Worm (Caenorhabditis elegans) whole organism, early embryonic: ENCODE data around the gene C35D10.8.

Experiments
- B0310.2 ChIP-seq: sonication (generic microtip); optimal IDR thresholded peaks from 2 replicates; lab custom pipeline; 2016; ENCODE audit warnings: mild to moderate bottlenecking, missing genetic modification characterization, missing compliant biosample characterization
- F13C5.2 ChIP-seq: sonication (generic microtip); optimal IDR thresholded peaks from 2 replicates; lab custom pipeline; 2017; ENCODE audit warnings: mild to moderate bottlenecking, missing genetic modification characterization, inconsistent platforms, missing compliant biosample characterization
- aly-1 ChIP-seq: sonication (generic microtip); optimal IDR thresholded peaks from 2 replicates; lab custom pipeline; 2016; ENCODE audit warnings: missing genetic modification characterization, missing compliant biosample characterization
- ama-1 ChIP-seq: fragments of 150-350 bp; optimal IDR thresholded peaks from 2 replicates; lab custom pipeline; 2014
- ceh-13 ChIP-seq: fragments of 200-800 bp; sonication (Bioruptor generic); optimal IDR thresholded peaks from 2 replicates; lab custom pipeline; 2018; ENCODE audit warnings: mild to moderate bottlenecking, missing genetic modification characterization, missing compliant biosample characterization
- ceh-36 ChIP-seq: sonication (generic microtip); optimal IDR thresholded peaks from 2 replicates; lab custom pipeline; 2016; ENCODE audit warnings: missing genetic modification characterization, inconsistent platforms, missing compliant biosample characterization
- ets-7 ChIP-seq: sonication (generic microtip); optimal IDR thresholded peaks from 2 replicates; lab custom pipeline; 2016; ENCODE audit warnings: missing genotype, missing genetic modification characterization, missing compliant biosample characterization
- flt-1 ChIP-seq: fragments of 200-800 bp; sonication (Bioruptor generic); IDR thresholded peaks from 2 replicates; pipeline ENCODE4 v1.3.6; 2022; ENCODE audit warnings: missing genetic modification characterization, missing compliant biosample characterization
- hmbx-1 ChIP-seq: sonication (generic microtip); optimal IDR thresholded peaks from 2 replicates; lab custom pipeline; 2016; ENCODE audit warnings: mild to moderate bottlenecking, missing genetic modification characterization, missing compliant biosample characterization
- hmg-4 ChIP-seq: fragments of 200-800 bp; sonication (Bioruptor generic); optimal IDR thresholded peaks from 2 replicates; lab custom pipeline; 2018; ENCODE audit warnings: mild to moderate bottlenecking, missing genetic modification characterization, missing compliant biosample characterization
- hnd-1 ChIP-seq: sonication (generic microtip); optimal IDR thresholded peaks from 2 replicates; lab custom pipeline; 2016; ENCODE audit warnings: missing genetic modification characterization, missing compliant biosample characterization
- pes-1 ChIP-seq: fragments of 200-800 bp; sonication (Bioruptor generic); IDR thresholded peaks from 2 replicates; pipeline ENCODE4 v1.3.6; 2022; ENCODE audit warnings: missing genetic modification reagents, missing genetic modification characterization, missing compliant biosample characterization
- scrt-1 ChIP-seq: fragments of 200-800 bp; sonication (Bioruptor generic); IDR thresholded peaks from 2 replicates; pipeline ENCODE4 v1.3.6; 2022; ENCODE audit warnings: missing genetic modification characterization, missing compliant biosample characterization
- sea-1 ChIP-seq: fragments of 200-800 bp; sonication (Bioruptor generic); conservative IDR thresholded peaks from 2 replicates; pipeline ENCODE4 v1.3.6; 2022; ENCODE audit warnings: missing genetic modification characterization, missing compliant biosample characterization
- tbx-11 ChIP-seq: fragments of 200-800 bp; sonication (Bioruptor generic); IDR thresholded peaks from 2 replicates; pipeline ENCODE4 v1.3.6; 2022; ENCODE audit warnings: missing genetic modification characterization, missing compliant biosample characterization
- tbx-37 ChIP-seq: fragments of 200-800 bp; sonication (Bioruptor generic); conservative IDR thresholded peaks from 2 replicates; pipeline ENCODE4 v1.3.6; 2022; ENCODE audit warnings: missing genetic modification reagents, missing genetic modification characterization, missing compliant biosample characterization
- tra-4 ChIP-seq: sonication (generic microtip); optimal IDR thresholded peaks from 2 replicates; lab custom pipeline; 2017; ENCODE audit warnings: missing genetic modification characterization, missing compliant biosample characterization

Gene C35D10.8

ce11 chrIII:4856992-4857391, 2.0 kb downstream of the C35D10.8 start:
- TF ChIP-seq scrt-1 (GFP tag; lab: Robert Waterston, UW), result no peak
- no peak for TF ChIP-seq ceh-13 (GFP tag; lab: Kevin White, UChicago)
- TF ChIP-seq B0310.2 (tag; lab: Kevin White, UChicago), result no peak
- TF ChIP-seq tra-4 (tag; lab: Kevin White, UChicago), result no peak
- TF ChIP-seq hmg-4 (GFP tag; lab: Kevin White, UChicago), result no peak
- no peak for TF ChIP-seq flt-1 (GFP tag; lab: Robert Waterston, UW)
- TF ChIP-seq hmbx-1 (tag; lab: Kevin White, UChicago), result no peak

ce11 chrIII:4859039-4859438, 4.0 kb downstream of the C35D10.8 start, which contains the start of gene C35D10.6:
Gene C35D10.6 (plus strand): TSS chrIII:4859339.
- TF ChIP-seq pes-1 (GFP tag; lab: Robert Waterston, UW) (no peak), hmg-4 (GFP tag; lab: Kevin White, UChicago) (no peak), F13C5.2 (tag; lab: Kevin White, UChicago) (no peak), hmbx-1 (tag; lab: Kevin White, UChicago) (no peak)

- TF ChIP-seq ceh-13 (GFP tag; lab: Kevin White, UChicago), result no peak
- TF ChIP-seq hmbx-1 (tag; lab: Kevin White, UChicago), result no peak
- no peak for TF ChIP-seq F13C5.2 (tag; lab: Kevin White, UChicago)
- no peak for TF ChIP-seq scrt-1 (GFP tag; lab: Robert Waterston, UW)
- no peak for TF ChIP-seq tra-4 (tag; lab: Kevin White, UChicago)
- no peak for TF ChIP-seq ama-1 (lab: Kevin White, UChicago)
- TF ChIP-seq tbx-11 (GFP tag; lab: Robert Waterston, UW), result no peak
- TF ChIP-seq ceh-36 (tag; lab: Kevin White, UChicago), result no peak
- no peak for TF ChIP-seq pes-1 (GFP tag; lab: Robert Waterston, UW)
- TF ChIP-seq sea-1 (GFP tag; lab: Robert Waterston, UW), result no peak
- TF ChIP-seq B0310.2 (tag; lab: Kevin White, UChicago), result no peak
- TF ChIP-seq flt-1 (GFP tag; lab: Robert Waterston, UW), result no peak
Measured at ce11 chrIII:4861744-4862401, 6.9 kb downstream of the C35D10.8 start, which contains the start of the genes C35D10.10 and C35D10.5. Gene C35D10.10 (minus strand): TSS chrIII:4861794. Gene C35D10.5 (plus strand): TSS chrIII:4862351.

- TF ChIP-seq B0310.2 (tag; lab: Kevin White, UChicago), result no peak
- no peak for TF ChIP-seq ceh-36 (tag; lab: Kevin White, UChicago)
- TF ChIP-seq ceh-13 (GFP tag; lab: Kevin White, UChicago), result no peak
- TF ChIP-seq tbx-37, result no peak
- TF ChIP-seq tra-4 (tag; lab: Kevin White, UChicago), result no peak
- TF ChIP-seq sea-1 (GFP tag; lab: Robert Waterston, UW), result no peak
Measured at ce11 chrIII:4863127-4863526, 8.1 kb downstream of the C35D10.8 start, which contains the start of gene coq-8. Gene coq-8 (plus strand): TSS chrIII:4863427.

ce11 chrIII:4866762-4867161, 11.7 kb downstream of the C35D10.8 start, which contains the start of gene C35D10.17:
Gene C35D10.17 (plus strand): TSS chrIII:4867062.
- TF ChIP-seq hnd-1 (tag; lab: Kevin White, UChicago), result no peak
- TF ChIP-seq hmg-4 (GFP tag; lab: Kevin White, UChicago), result no peak
- no peak for TF ChIP-seq hmbx-1 (tag; lab: Kevin White, UChicago)
- no peak for TF ChIP-seq flt-1 (GFP tag; lab: Robert Waterston, UW)
- no peak for TF ChIP-seq tbx-37
- TF ChIP-seq tbx-11 (GFP tag; lab: Robert Waterston, UW), result no peak
- TF ChIP-seq ama-1 (lab: Kevin White, UChicago), result no peak
- TF ChIP-seq sea-1 (GFP tag; lab: Robert Waterston, UW), result no peak

ce11 chrIII:4868643-4869042, 13.6 kb downstream of the C35D10.8 start, which contains the start of the genes msd-4 and C35D10.3:
Gene msd-4 (minus strand): TSS chrIII:4868743.
Gene C35D10.3 (plus strand): TSS chrIII:4868921.
- TF ChIP-seq tbx-11 (GFP tag; lab: Robert Waterston, UW) (no peak), hmbx-1 (tag; lab: Kevin White, UChicago) (no peak), ceh-13 (GFP tag; lab: Kevin White, UChicago) (no peak), hmg-4 (GFP tag; lab: Kevin White, UChicago) (no peak), scrt-1 (GFP tag; lab: Robert Waterston, UW) (no peak), ets-7 (tag; lab: Kevin White, UChicago) (no peak), tbx-37 (no peak), pes-1 (GFP tag; lab: Robert Waterston, UW) (no peak), F13C5.2 (tag; lab: Kevin White, UChicago) (no peak), B0310.2 (tag; lab: Kevin White, UChicago) (no peak), aly-1 (tag; lab: Kevin White, UChicago) (no peak), ama-1 (lab: Kevin White, UChicago) (no peak), flt-1 (GFP tag; lab: Robert Waterston, UW) (no peak), hnd-1 (tag; lab: Kevin White, UChicago) (no peak), sea-1 (GFP tag; lab: Robert Waterston, UW) (no peak), ceh-36 (tag; lab: Kevin White, UChicago) (no peak), tra-4 (tag; lab: Kevin White, UChicago) (no peak)

- TF ChIP-seq ets-7 (tag; lab: Kevin White, UChicago) (no peak), ceh-13 (GFP tag; lab: Kevin White, UChicago) (no peak), sea-1 (GFP tag; lab: Robert Waterston, UW) (no peak), flt-1 (GFP tag; lab: Robert Waterston, UW) (no peak), pes-1 (GFP tag; lab: Robert Waterston, UW) (no peak), B0310.2 (tag; lab: Kevin White, UChicago) (no peak), scrt-1 (GFP tag; lab: Robert Waterston, UW) (no peak), tra-4 (tag; lab: Kevin White, UChicago) (no peak)
Measured at ce11 chrIII:4870478-4870877, 15.5 kb downstream of the C35D10.8 start, which contains the start of gene gipc-1. Gene gipc-1 (plus strand): TSS chrIII:4870778.
